Worm (Caenorhabditis elegans) whole organism, young adult: ENCODE results near the gene ZK1307.7.
A peak's percentile ranks its signal among the peaks of the same experiment; 100 is the strongest.

Experiments used
- B0336.3 ChIP-seq: fragments of 200-800 bp; sonication (Bioruptor generic); IDR thresholded peaks from 2 replicates; pipeline ENCODE4 v1.3.6; 2022; ENCODE audit warnings: missing genetic modification characterization, missing compliant biosample characterization
- C17E4.6 ChIP-seq: fragments of 200-800 bp; sonication (Bioruptor generic); IDR thresholded peaks from 2 replicates; pipeline ENCODE4 v1.3.6; 2022; ENCODE audit warnings: missing genetic modification reagents, missing genetic modification characterization, missing compliant biosample characterization
- F10E7.11 ChIP-seq: sonication (generic microtip); optimal IDR thresholded peaks from 2 replicates; lab custom pipeline; 2017; ENCODE audit warnings: mild to moderate bottlenecking, missing genetic modification characterization, moderate library complexity, missing compliant biosample characterization
- K11D2.4 ChIP-seq: fragments of 200-800 bp; sonication (Bioruptor generic); IDR thresholded peaks from 2 replicates; pipeline ENCODE4 v1.3.6; 2022; ENCODE audit warnings: missing genetic modification reagents, missing genetic modification characterization, missing compliant biosample characterization
- K12H6.12 ChIP-seq: fragments of 200-800 bp; sonication (Bioruptor generic); optimal IDR thresholded peaks from 2 replicates; lab custom pipeline; 2018; ENCODE audit warnings: mild to moderate bottlenecking, missing genetic modification characterization, missing compliant biosample characterization
- T07F8.4 ChIP-seq: sonication (generic microtip); optimal IDR thresholded peaks from 2 replicates; lab custom pipeline; 2016; ENCODE audit warnings: mild to moderate bottlenecking, missing genetic modification characterization, moderate library complexity, missing compliant biosample characterization
- T26A5.8 ChIP-seq: sonication (generic microtip); optimal IDR thresholded peaks from 2 replicates; lab custom pipeline; 2016; ENCODE audit warnings: missing genetic modification characterization, missing compliant biosample characterization
- Y53G8AR.9 ChIP-seq: fragments of 200-800 bp; sonication (Bioruptor generic); conservative IDR thresholded peaks from 2 replicates; pipeline ENCODE4 v1.3.6; 2022; ENCODE audit warnings: missing genetic modification reagents, missing genetic modification characterization, missing compliant biosample characterization
- akir-1 ChIP-seq: fragments of 200-800 bp; sonication (Bioruptor generic); optimal IDR thresholded peaks from 2 replicates; lab custom pipeline; 2018; ENCODE audit warnings: mild to moderate bottlenecking, missing genetic modification characterization, moderate library complexity, missing compliant biosample characterization
- ama-1 ChIP-seq, 3 experiments: fragments of 150-350 bp in 1 of 3; sonication (generic microtip) in 2 of 3; optimal IDR thresholded peaks; 2 replicates each; lab custom pipeline; 2014 to 2018; ENCODE audit warnings: missing biosample characterization in 2 of 3, missing genetic modification characterization in 2 of 3, missing genetic modification reagents in 2 of 3
- aptf-2 ChIP-seq: fragments of 200-800 bp; sonication (Bioruptor generic); conservative IDR thresholded peaks from 2 replicates; pipeline ENCODE4 v1.3.6; 2022; ENCODE audit warnings: missing genetic modification reagents, missing genetic modification characterization, missing compliant biosample characterization
- atf-7 ChIP-seq: sonication (generic microtip); optimal IDR thresholded peaks from 2 replicates; lab custom pipeline; 2017; ENCODE audit warnings: mild to moderate bottlenecking, missing genetic modification characterization, missing compliant biosample characterization
- attf-6 ChIP-seq: fragments of 200-800 bp; sonication (Bioruptor generic); IDR thresholded peaks from 2 replicates; pipeline ENCODE4 v1.3.6; 2022; ENCODE audit warnings: missing genetic modification reagents, missing genetic modification characterization, missing compliant biosample characterization
- bed-2 ChIP-seq: fragments of 200-800 bp; sonication (Bioruptor generic); IDR thresholded peaks from 2 replicates; pipeline ENCODE4 v1.3.6; 2022; ENCODE audit warnings: missing genetic modification reagents, missing genetic modification characterization, missing compliant biosample characterization
- ccch-3 ChIP-seq: fragments of 200-800 bp; sonication (Bioruptor generic); optimal IDR thresholded peaks from 2 replicates; lab custom pipeline; 2018; ENCODE audit warnings: mild to moderate bottlenecking, missing genetic modification characterization, missing compliant biosample characterization
- cebp-1 ChIP-seq, 2 experiments: fragments of 200-800 bp in 1 of 2; sonication (Bioruptor generic) in 1 of 2; sonication (generic microtip) in 1 of 2; IDR thresholded peaks in 1 of 2; optimal IDR thresholded peaks in 1 of 2; 2 replicates each; pipeline versions ENCODE4 v1.3.6 to Lab custom; 2017 to 2022; ENCODE audit warnings: missing compliant biosample characterization in 2 of 2, missing genetic modification characterization in 2 of 2, mild to moderate bottlenecking in 1 of 2, missing genetic modification reagents in 1 of 2, moderate library complexity in 1 of 2
- ceh-58 ChIP-seq: fragments of 200-800 bp; sonication (Bioruptor generic); IDR thresholded peaks from 2 replicates; pipeline ENCODE4 v1.3.6; 2022; ENCODE audit warnings: missing genetic modification characterization, missing compliant biosample characterization
- chd-7 ChIP-seq: sonication (generic microtip); optimal IDR thresholded peaks from 2 replicates; lab custom pipeline; 2016; ENCODE audit warnings: mild to moderate bottlenecking, missing genetic modification characterization, moderate library complexity, missing compliant biosample characterization
- dox-1 ChIP-seq: fragments of 200-800 bp; sonication (Bioruptor generic); IDR thresholded peaks from 2 replicates; pipeline ENCODE4 v1.3.6; 2022; ENCODE audit warnings: missing genetic modification reagents, missing genetic modification characterization, missing compliant biosample characterization
- egl-18 ChIP-seq: fragments of 200-800 bp; sonication (Bioruptor generic); IDR thresholded peaks from 2 replicates; pipeline ENCODE4 v1.3.6; 2022; ENCODE audit warnings: missing genetic modification reagents, missing genetic modification characterization, missing compliant biosample characterization
- egl-44 ChIP-seq: fragments of 200-800 bp; sonication (Bioruptor generic); IDR thresholded peaks from 2 replicates; pipeline ENCODE4 v1.3.6; 2022; ENCODE audit warnings: missing genetic modification reagents, missing genetic modification characterization, missing compliant biosample characterization
- him-1 ChIP-seq: sonication (generic microtip); optimal IDR thresholded peaks from 2 replicates; lab custom pipeline; 2016; ENCODE audit warnings: missing genotype, missing genetic modification reagents, missing genetic modification characterization, missing compliant biosample characterization
- hmg-1.2 ChIP-seq: fragments of 200-800 bp; sonication (Bioruptor generic); IDR thresholded peaks from 2 replicates; pipeline ENCODE4 v1.3.6; 2022; ENCODE audit warnings: missing genetic modification reagents, missing genetic modification characterization, missing compliant biosample characterization
- hmg-20 ChIP-seq: fragments of 200-800 bp; sonication (Bioruptor generic); IDR thresholded peaks from 2 replicates; pipeline ENCODE4 v1.3.6; 2022; ENCODE audit warnings: missing genetic modification reagents, missing genetic modification characterization, missing compliant biosample characterization
- hsf-1 ChIP-seq: fragments of 200-800 bp; sonication (Bioruptor generic); IDR thresholded peaks from 2 replicates; pipeline ENCODE4 v1.3.6; 2022; ENCODE audit warnings: missing genetic modification reagents, missing genetic modification characterization, missing compliant biosample characterization
- let-607 ChIP-seq, 2 experiments: fragments of 200-800 bp in 1 of 2; sonication (Bioruptor generic) in 1 of 2; sonication (generic microtip) in 1 of 2; optimal IDR thresholded peaks; 2 replicates each; lab custom pipeline; 2016 to 2018; ENCODE audit warnings: mild to moderate bottlenecking in 2 of 2, missing compliant biosample characterization in 2 of 2, missing genetic modification characterization in 2 of 2, moderate library complexity in 2 of 2, missing genotype in 1 of 2
- lin-26 ChIP-seq: fragments of 200-800 bp; sonication (Bioruptor generic); IDR thresholded peaks from 2 replicates; pipeline ENCODE4 v1.3.6; 2022; ENCODE audit warnings: missing genetic modification reagents, missing genetic modification characterization, missing compliant biosample characterization
- lin-40 ChIP-seq: sonication (generic microtip); optimal IDR thresholded peaks from 2 replicates; lab custom pipeline; 2016; ENCODE audit warnings: missing genetic modification characterization, mild to moderate bottlenecking, missing compliant biosample characterization, missing genotype, missing genetic modification reagents
- lsl-1 ChIP-seq: fragments of 200-800 bp; sonication (Bioruptor generic); optimal IDR thresholded peaks from 2 replicates; lab custom pipeline; 2018; ENCODE audit warnings: mild to moderate bottlenecking, missing genetic modification characterization, moderate library complexity, missing compliant biosample characterization
- madf-10 ChIP-seq: sonication (generic microtip); optimal IDR thresholded peaks from 2 replicates; lab custom pipeline; 2016; ENCODE audit warnings: mild to moderate bottlenecking, missing genetic modification characterization, missing compliant biosample characterization
- madf-6 ChIP-seq: fragments of 200-800 bp; sonication (Bioruptor generic); IDR thresholded peaks from 2 replicates; pipeline ENCODE4 v1.3.6; 2022; ENCODE audit warnings: missing genetic modification reagents, missing genetic modification characterization, missing compliant biosample characterization
- mes-4 ChIP-seq: sonication (generic microtip); optimal IDR thresholded peaks from 2 replicates; lab custom pipeline; 2016; ENCODE audit warnings: missing genotype, missing genetic modification characterization, missing compliant biosample characterization
- nfyb-1 ChIP-seq: fragments of 200-800 bp; sonication (Bioruptor generic); IDR thresholded peaks from 2 replicates; pipeline ENCODE4 v1.3.6; 2022; ENCODE audit warnings: missing genetic modification reagents, missing genetic modification characterization, missing compliant biosample characterization
- nhr-120 ChIP-seq: fragments of 200-800 bp; sonication (Bioruptor generic); IDR thresholded peaks from 2 replicates; pipeline ENCODE4 v1.3.6; 2022; ENCODE audit warnings: missing genetic modification characterization, missing compliant biosample characterization
- nhr-27 ChIP-seq: fragments of 200-800 bp; sonication (Bioruptor generic); optimal IDR thresholded peaks from 2 replicates; lab custom pipeline; 2018; ENCODE audit warnings: mild to moderate bottlenecking, missing genetic modification characterization, moderate library complexity, missing compliant biosample characterization
- pha-4 ChIP-seq: fragments of 150-350 bp; sonication (generic microtip); optimal IDR thresholded peaks from 2 replicates; lab custom pipeline; 2014; ENCODE audit warnings: missing biosample characterization, missing genetic modification reagents, missing genetic modification characterization
- rec-8 ChIP-seq, 2 experiments: sonication (generic microtip); optimal IDR thresholded peaks; 2 replicates each; lab custom pipeline; 2016; ENCODE audit warnings: mild to moderate bottlenecking in 2 of 2, missing genetic modification characterization in 2 of 2, missing genetic modification reagents in 2 of 2, missing genotype in 2 of 2, missing biosample characterization in 1 of 2, missing compliant biosample characterization in 1 of 2, moderate library complexity in 1 of 2
- rpc-1 ChIP-seq, 2 experiments: fragments of 150-350 bp in 1 of 2; sonication (generic microtip) in 1 of 2; optimal IDR thresholded peaks; 2 replicates each; lab custom pipeline; 2014 to 2018; ENCODE audit warnings: missing biosample characterization in 1 of 2, missing genetic modification characterization in 1 of 2, missing genetic modification reagents in 1 of 2, missing genotype in 1 of 2
- sdz-38 ChIP-seq: sonication (generic microtip); optimal IDR thresholded peaks from 2 replicates; lab custom pipeline; 2016; ENCODE audit warnings: missing genotype, missing genetic modification characterization, missing compliant biosample characterization
- sea-2 ChIP-seq: fragments of 200-800 bp; sonication (Bioruptor generic); IDR thresholded peaks from 2 replicates; pipeline ENCODE4 v1.3.6; 2022; ENCODE audit warnings: missing genetic modification characterization, missing compliant biosample characterization
- snpc-4 ChIP-seq, 5 experiments: fragments of 150-350 bp in 1 of 5; sonication (generic microtip) in 4 of 5; optimal IDR thresholded peaks; 2 replicates each; lab custom pipeline; 2014 to 2018; ENCODE audit warnings: missing genetic modification characterization in 5 of 5, missing biosample characterization in 3 of 5, antibody characterized with exemption in 2 of 5, mild to moderate bottlenecking in 2 of 5, missing compliant biosample characterization in 2 of 5, missing genotype in 2 of 5, moderate library complexity in 2 of 5, missing genetic modification reagents in 1 of 5
- tbp1 ChIP-seq: fragments of 200-800 bp; sonication (Bioruptor generic); optimal IDR thresholded peaks from 2 replicates; lab custom pipeline; 2018; ENCODE audit warnings: mild to moderate bottlenecking, missing genetic modification characterization, missing compliant biosample characterization
- zfh-2 ChIP-seq: fragments of 200-800 bp; sonication (Bioruptor generic); conservative IDR thresholded peaks from 2 replicates; pipeline ENCODE4 v1.3.6; 2022; ENCODE audit warnings: missing genetic modification reagents, missing genetic modification characterization, missing compliant biosample characterization
- ztf-22 ChIP-seq: fragments of 200-800 bp; sonication (Bioruptor generic); optimal IDR thresholded peaks from 2 replicates; lab custom pipeline; 2018; ENCODE audit warnings: mild to moderate bottlenecking, missing genetic modification characterization, moderate library complexity, missing compliant biosample characterization
- ztf-26 ChIP-seq: sonication (generic microtip); optimal IDR thresholded peaks from 2 replicates; lab custom pipeline; 2017; ENCODE audit warnings: missing genetic modification characterization, missing compliant biosample characterization

ZK1307.7 gene

DNA sequence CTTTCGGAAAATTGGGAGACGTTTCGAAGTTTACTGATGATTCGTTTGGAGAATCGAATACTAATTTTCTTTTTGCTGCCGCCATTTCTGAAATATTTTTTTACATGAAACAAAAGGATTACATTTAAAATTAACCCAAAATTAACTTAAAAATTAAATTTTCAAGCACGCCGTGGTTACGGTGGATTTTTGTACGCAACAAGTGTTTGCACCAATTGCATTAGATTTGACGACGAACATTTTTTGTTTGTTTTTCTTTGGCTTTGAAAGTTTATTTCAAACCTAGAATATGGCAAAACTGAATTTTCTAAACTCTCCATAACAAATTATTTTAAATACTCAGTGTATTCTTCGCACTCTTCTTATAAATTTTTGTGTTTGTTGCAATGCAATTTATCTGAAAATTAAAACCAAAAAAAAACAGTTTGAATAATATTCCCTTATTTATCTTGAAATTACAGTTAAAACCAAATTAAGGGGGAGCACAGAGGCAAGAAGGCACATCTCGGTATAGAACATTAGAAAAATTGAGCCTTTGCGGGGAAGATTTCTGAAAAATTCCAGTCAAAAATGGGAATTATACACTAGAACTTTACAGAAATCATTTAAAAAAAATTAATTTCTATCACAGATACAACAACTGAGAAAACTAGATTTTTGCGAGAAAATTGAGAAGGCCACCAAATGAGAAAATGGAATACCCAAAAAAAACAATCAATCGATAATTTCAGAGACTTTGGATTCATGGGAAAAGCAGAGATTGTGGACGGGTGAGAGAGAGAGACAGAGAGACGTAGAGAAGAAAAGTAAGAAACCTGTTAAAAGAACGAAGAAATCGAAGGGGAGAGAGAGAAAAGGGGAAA is 19.1 kb upstream of the ZK1307.7 start, which contains the start of gene hal-3 (continued):
- TF ChIP-seq nhr-120 (no peak), lin-26 (GFP tag; lab: Robert Waterston, UW) (no peak), ceh-58 (GFP tag; lab: Robert Waterston, UW) (no peak), nfyb-1 (0 out of 2 replicates have a peak, but pooled peaks have one; percentile 35), rec-8 (tag; optimal IDR thresholded peaks at IDR 0.05; lab: Kevin White, UChicago) (no peak), K12H6.12 (tag; lab: Kevin White, UChicago) (no peak), hsf-1 (GFP tag; lab: Robert Waterston, UW) (no peak), egl-44 (GFP tag; lab: Robert Waterston, UW) (peak; percentile 9; the same call in 1 of the 2 replicates), Y53G8AR.9 (GFP tag; lab: Robert Waterston, UW) (peak; percentile 73; the same call in 1 of the 2 replicates), ama-1 (optimal IDR thresholded peaks at IDR 0.05; lab: Kevin White, UChicago) (peak; percentile 77), ama-1 (GFP tag; optimal IDR thresholded peaks at IDR 0.05; lab: Kevin White, UChicago) (no peak), chd-7 (no peak), T26A5.8 (peak; percentile 1), nhr-27 (no peak), let-607 (tag; optimal IDR thresholded peaks at IDR 0.05; lab: Kevin White, UChicago) (peak in 1 of 2 experiments; percentile 56), sdz-38 (tag; lab: Kevin White, UChicago) (no peak), madf-10 (tag; lab: Kevin White, UChicago) (no peak), hmg-1.2 (GFP tag; lab: Robert Waterston, UW) (no peak), zfh-2 (GFP tag; lab: Robert Waterston, UW) (no peak), ccch-3 (GFP tag; lab: Kevin White, UChicago) (no peak), tbp1 (GFP tag; lab: Kevin White, UChicago) (peak; percentile 20), him-1 (peak; percentile 23), ztf-26 (tag; lab: Kevin White, UChicago) (no peak), T07F8.4 (tag; lab: Kevin White, UChicago) (no peak), hmg-20 (GFP tag; lab: Robert Waterston, UW) (no peak), cebp-1 (GFP tag; IDR thresholded peaks at IDR 0.05; lab: Robert Waterston, UW) (no peak), cebp-1 (tag; optimal IDR thresholded peaks at IDR 0.05; lab: Kevin White, UChicago) (peak; percentile 61), rpc-1 (optimal IDR thresholded peaks at IDR 0.05; lab: Kevin White, UChicago) (no peak), rpc-1 (tag; optimal IDR thresholded peaks at IDR 0.05; lab: Kevin White, UChicago) (no peak), C17E4.6 (GFP tag; lab: Robert Waterston, UW) (no peak), F10E7.11 (tag; lab: Kevin White, UChicago) (peak; percentile 61), akir-1 (GFP tag; lab: Kevin White, UChicago) (no peak), lsl-1 (GFP tag; lab: Kevin White, UChicago) (peak; percentile 60), egl-18 (GFP tag; lab: Robert Waterston, UW) (0 out of 2 replicates have a peak, but pooled peaks have one; percentile 24), K11D2.4 (no peak), bed-2 (GFP tag; lab: Robert Waterston, UW) (no peak), dox-1 (GFP tag; lab: Robert Waterston, UW) (no peak), sea-2 (GFP tag; lab: Robert Waterston, UW) (no peak), atf-7 (tag; lab: Kevin White, UChicago) (no peak), aptf-2 (GFP tag; lab: Robert Waterston, UW) (no peak), ztf-22 (GFP tag; lab: Kevin White, UChicago) (no peak), mes-4 (tag; lab: Kevin White, UChicago) (no peak), snpc-4 (GFP tag; optimal IDR thresholded peaks at IDR 0.05; lab: Kevin White, UChicago) (no peak), snpc-4 (tag; optimal IDR thresholded peaks at IDR 0.05; lab: Kevin White, UChicago) (no peak), madf-6 (GFP tag; lab: Robert Waterston, UW) (peak; percentile 48; the same call in 1 of the 2 replicates), lin-40 (tag; lab: Kevin White, UChicago) (no peak), pha-4 (no peak), attf-6 (GFP tag; lab: Robert Waterston, UW) (no peak), B0336.3 (peak; percentile 76)
